Worm (Caenorhabditis elegans): ENCODE data around the gene aqp-8.
A peak's percentile ranks its signal among the peaks of the same experiment; 100 is the strongest.

aqp-8 gene

ce11 chrX:4732752-4733151 lies 28.0 kb upstream of the aqp-8 start, which contains the start of gene aman-1:
TSS of gene aman-1 (plus strand) at chrX:4733095.
- TF ChIP-seq mes-4 (tag; optimal IDR thresholded peaks at IDR 0.05) (no peak), hlh-12 (tag; optimal IDR thresholded peaks at IDR 0.05) (no peak), B0336.3 (GFP tag; IDR thresholded peaks at IDR 0.05) (no peak), ets-4 (GFP tag; optimal IDR thresholded peaks at IDR 0.05) (no peak), lag-1 (GFP tag; IDR thresholded peaks at IDR 0.05) (no peak), nhr-120 (GFP tag; IDR thresholded peaks at IDR 0.05) (no peak), tlf-1 (GFP tag; optimal IDR thresholded peaks at IDR 0.05) (no peak), ceh-79 (tag; optimal IDR thresholded peaks at IDR 0.05) (no peak), tbp1 (GFP tag; optimal IDR thresholded peaks at IDR 0.05) (no peak), sptf-2 (GFP tag; optimal IDR thresholded peaks at IDR 0.05) (no peak), him-1 (tag; optimal IDR thresholded peaks at IDR 0.05) (no peak), ceh-91 (GFP tag; IDR thresholded peaks at IDR 0.05) (no peak), efl-1 (GFP tag; optimal IDR thresholded peaks at IDR 0.05) (no peak), snpc-3.4 (tag; optimal IDR thresholded peaks at IDR 0.05) (no peak), ztf-3 (GFP tag; optimal IDR thresholded peaks at IDR 0.05) (no peak), nhr-179 (tag; optimal IDR thresholded peaks at IDR 0.05) (no peak), dox-1 (GFP tag; IDR thresholded peaks at IDR 0.05) (no peak), madf-3 (GFP tag; IDR thresholded peaks at IDR 0.05) (no peak)

ce11 chrX:4727388-4727787 lies 22.6 kb upstream of the aqp-8 start, which contains the start of gene acc-3:
TSS of gene acc-3 (minus strand) at chrX:4727488.
- TF ChIP-seq nfya-1 (tag; optimal IDR thresholded peaks at IDR 0.05; ENCODE audit: borderline replicate concordance, insufficient read depth) = no peak
- no peak for TF ChIP-seq mxl-1 (tag; optimal IDR thresholded peaks at IDR 0.05)
- no peak for TF ChIP-seq tbp1 (GFP tag; optimal IDR thresholded peaks at IDR 0.05)
- TF ChIP-seq F49E8.2 (tag; optimal IDR thresholded peaks at IDR 0.05; ENCODE audit: insufficient read depth) = no peak
- TF ChIP-seq nfyb-1 (GFP tag; IDR thresholded peaks at IDR 0.05) = no peak
- TF ChIP-seq let-526 (GFP tag; IDR thresholded peaks at IDR 0.05) = no peak
- no peak for TF ChIP-seq gei-17 (GFP tag; optimal IDR thresholded peaks at IDR 0.05)
- no peak for TF ChIP-seq ccch-3 (GFP tag; optimal IDR thresholded peaks at IDR 0.05)
- TF ChIP-seq hlh-26 (GFP tag; conservative IDR thresholded peaks at IDR 0.05) = no peak
- TF ChIP-seq ztf-28 (GFP tag; IDR thresholded peaks at IDR 0.05) = no peak
- TF ChIP-seq aptf-2 (GFP tag; conservative IDR thresholded peaks at IDR 0.05) = no peak
- no peak for TF ChIP-seq lin-54 (GFP tag; optimal IDR thresholded peaks at IDR 0.05)
- TF ChIP-seq ztf-6 (GFP tag; IDR thresholded peaks at IDR 0.05) = no peak
- no peak for TF ChIP-seq madf-6 (GFP tag; IDR thresholded peaks at IDR 0.05)
- no peak for TF ChIP-seq tlf-1 (GFP tag; optimal IDR thresholded peaks at IDR 0.05)
- no peak for TF ChIP-seq T07F8.4 (tag; optimal IDR thresholded peaks at IDR 0.05)

ce11 chrX:4720603-4721529 lies 16.1 kb upstream of the aqp-8 start, which contains the start of gene F55D10.4:
TSS of gene F55D10.4 (minus strand) at chrX:4720653.
- TF ChIP-seq ztf-18 (tag; optimal IDR thresholded peaks at IDR 0.05) (no peak), K12H6.12 (tag; optimal IDR thresholded peaks at IDR 0.05) (peak; percentile 3), lir-1 (GFP tag; conservative IDR thresholded peaks at IDR 0.05) (no peak)
